Fruit fly (Drosophila melanogaster): Measurements from ENCODE around the gene comt.

comt gene

DNA sequence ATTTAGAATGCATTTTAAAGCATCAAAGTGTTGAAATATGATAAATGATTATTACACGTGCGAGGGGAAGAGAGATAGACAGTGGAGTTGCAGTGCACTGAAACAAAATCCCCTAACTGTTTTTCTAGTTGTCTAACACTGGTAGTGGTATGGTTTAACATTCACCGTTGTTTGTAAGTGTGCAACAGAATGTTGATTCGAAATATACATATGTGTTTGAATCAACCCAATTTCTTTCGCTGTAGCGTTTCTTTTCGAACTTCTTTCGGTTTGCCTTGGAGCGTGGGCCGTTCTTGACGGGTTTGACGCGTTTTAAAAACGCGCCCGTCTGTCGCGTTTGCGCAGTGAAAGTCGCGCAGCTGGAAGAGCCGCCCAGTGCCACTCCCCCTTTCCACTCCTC lies 37.5 kb upstream of the comt start (continued):
- TF ChIP-seq fkh (GFP tag; optimal IDR thresholded peaks at IDR 0.05) (no peak), CG6276 (GFP tag; optimal IDR thresholded peaks at IDR 0.05) (no peak), eg (GFP tag; IDR thresholded peaks at IDR 0.05) (peak; percentile 59; the same call in 2 of the 3 replicates), Ets21C (GFP tag; optimal IDR thresholded peaks at IDR 0.05) (peak; percentile 32), ss (GFP tag; optimal IDR thresholded peaks at IDR 0.05) (no peak), OdsH (GFP tag; optimal IDR thresholded peaks at IDR 0.05) (peak; percentile 64), Met (GFP tag; optimal IDR thresholded peaks at IDR 0.05) (peak; percentile 65), CG15336 (GFP tag; IDR thresholded peaks at IDR 0.05) (peak; percentile 49), Hr39 (GFP tag; optimal IDR thresholded peaks at IDR 0.05) (peak; percentile 56), CG6163 (GFP tag; IDR thresholded peaks at IDR 0.05) (peak; percentile 66; the same call in 2 of the 3 replicates), CG34406 (GFP tag; optimal IDR thresholded peaks at IDR 0.05) (peak; percentile 3), esn (GFP tag; optimal IDR thresholded peaks at IDR 0.05) (peak; percentile 58), CG11902 (GFP tag; optimal IDR thresholded peaks at IDR 0.05) (peak; percentile 27), CG10631 (GFP tag; optimal IDR thresholded peaks at IDR 0.05) (no peak), Ets96B (tag; optimal IDR thresholded peaks at IDR 0.05) (no peak), Blimp-1 (GFP tag; optimal IDR thresholded peaks at IDR 0.05) (peak; percentile 64), CG11762 (GFP tag; optimal IDR thresholded peaks at IDR 0.05; ENCODE audit: insufficient read depth) (no peak)

DNA sequence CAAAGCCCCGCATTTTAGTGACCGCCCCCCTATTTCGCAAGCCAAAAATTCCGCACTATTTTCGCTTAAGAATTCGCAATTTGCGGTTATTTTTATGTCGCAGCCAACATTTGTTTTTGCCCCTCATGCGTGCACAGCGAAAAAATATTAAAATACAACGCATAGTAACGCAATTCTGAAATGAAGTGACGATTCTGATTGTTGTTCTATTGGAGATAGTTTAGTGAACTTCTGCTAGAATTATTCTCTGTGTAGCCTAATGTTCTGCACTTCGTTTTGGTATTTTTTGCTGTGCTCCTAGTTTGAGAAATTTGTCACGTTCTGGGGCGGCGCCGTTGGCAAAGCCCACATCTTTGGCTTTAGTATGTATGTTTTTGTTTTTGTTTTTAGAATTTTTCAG lies 37.0 kb upstream of the comt start:
- peak; percentile 13 for TF ChIP-seq CG6276 (GFP tag; optimal IDR thresholded peaks at IDR 0.05)
- TF ChIP-seq CG34406 (GFP tag; optimal IDR thresholded peaks at IDR 0.05), result no peak
- TF ChIP-seq CG16779 (tag; optimal IDR thresholded peaks at IDR 0.05), result no peak
- no peak for TF ChIP-seq CG31627 (GFP tag; optimal IDR thresholded peaks at IDR 0.05)
- TF ChIP-seq dsx (GFP tag; optimal IDR thresholded peaks at IDR 0.05; ENCODE audit: poor library complexity, severe bottlenecking), result no peak
- TF ChIP-seq Ets21C (GFP tag; optimal IDR thresholded peaks at IDR 0.05), result no peak
- TF ChIP-seq fkh (GFP tag; optimal IDR thresholded peaks at IDR 0.05), result no peak
- no peak for TF ChIP-seq CG1621 (tag; optimal IDR thresholded peaks at IDR 0.05)
- no peak for TF ChIP-seq CG3032 (tag; optimal IDR thresholded peaks at IDR 0.05)
- peak; percentile 4 for TF ChIP-seq Lpt (GFP tag; optimal IDR thresholded peaks at IDR 0.05)
- TF ChIP-seq Blimp-1 (GFP tag; optimal IDR thresholded peaks at IDR 0.05), result no peak
- TF ChIP-seq CG9139 (GFP tag; optimal IDR thresholded peaks at IDR 0.05), result no peak
- TF ChIP-seq CG6163 (GFP tag; IDR thresholded peaks at IDR 0.05), result 0 out of 3 replicates have a peak, but pooled peaks have one; percentile 12
- TF ChIP-seq CG15336 (GFP tag; IDR thresholded peaks at IDR 0.05), result peak; percentile 39; the same call in 1 of the 2 replicates
- no peak for TF ChIP-seq Hr38 (GFP tag; optimal IDR thresholded peaks at IDR 0.05)
- TF ChIP-seq Eip75B (GFP tag; optimal IDR thresholded peaks at IDR 0.05), result no peak
- no peak for TF ChIP-seq cyc (GFP tag; optimal IDR thresholded peaks at IDR 0.05)
- no peak for TF ChIP-seq CG6792 (GFP tag; optimal IDR thresholded peaks at IDR 0.05)
- no peak for TF ChIP-seq Met (GFP tag; optimal IDR thresholded peaks at IDR 0.05)
- TF ChIP-seq ss (GFP tag; optimal IDR thresholded peaks at IDR 0.05), result no peak
- TF ChIP-seq CG32006 (GFP tag; optimal IDR thresholded peaks at IDR 0.05), result no peak
- TF ChIP-seq Eip78C (GFP tag), result peak; percentile 78
- TF ChIP-seq eg (GFP tag; IDR thresholded peaks at IDR 0.05), result peak; percentile 65
- TF ChIP-seq Sox14 (GFP tag; optimal IDR thresholded peaks at IDR 0.05), result no peak

DNA sequence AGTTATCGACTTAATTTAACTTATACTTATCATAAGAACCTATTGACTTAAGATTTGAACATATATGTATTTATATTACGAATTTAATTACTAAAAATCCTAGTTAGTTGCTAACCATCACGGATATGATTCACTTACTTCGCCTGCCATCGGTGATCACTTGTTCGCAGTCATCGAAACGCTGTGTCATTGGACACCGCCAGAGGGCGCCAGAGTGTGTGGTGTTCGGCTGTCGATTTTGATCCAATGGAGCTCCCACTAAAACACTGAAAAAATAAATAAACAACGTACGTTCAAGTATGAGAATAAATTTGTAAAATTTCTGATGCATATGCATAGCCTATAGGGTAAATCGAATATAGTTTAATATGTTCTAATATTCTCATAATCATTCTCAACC lies 34.0 kb upstream of the comt start:
- no peak for TF ChIP-seq CG7368 (GFP tag; optimal IDR thresholded peaks at IDR 0.05)
- no peak for TF ChIP-seq Ets96B (tag; optimal IDR thresholded peaks at IDR 0.05)
- TF ChIP-seq CG31627 (GFP tag; optimal IDR thresholded peaks at IDR 0.05), result no peak
- no peak for TF ChIP-seq spab (GFP tag; optimal IDR thresholded peaks at IDR 0.05)
- no peak for TF ChIP-seq CG32006 (GFP tag; optimal IDR thresholded peaks at IDR 0.05)
- no peak for TF ChIP-seq CG6276 (GFP tag; optimal IDR thresholded peaks at IDR 0.05)
- TF ChIP-seq topi (GFP tag; optimal IDR thresholded peaks at IDR 0.05), result no peak
- TF ChIP-seq CG4318 (GFP tag; optimal IDR thresholded peaks at IDR 0.05), result no peak
- TF ChIP-seq Lpt (GFP tag; optimal IDR thresholded peaks at IDR 0.05), result no peak
- TF ChIP-seq CG15336 (GFP tag; IDR thresholded peaks at IDR 0.05), result no peak
- TF ChIP-seq fkh (GFP tag; optimal IDR thresholded peaks at IDR 0.05), result no peak
- TF ChIP-seq salr (GFP tag; optimal IDR thresholded peaks at IDR 0.05), result no peak
- no peak for TF ChIP-seq dac (GFP tag; optimal IDR thresholded peaks at IDR 0.05)
